Worm (Caenorhabditis elegans): ENCODE results near the gene srm-1.

- TF ChIP-seq ztf-11 (tag; optimal IDR thresholded peaks at IDR 0.05) (no peak), sptf-1 (tag; optimal IDR thresholded peaks at IDR 0.05) (no peak), blmp-1 (tag; optimal IDR thresholded peaks at IDR 0.05) (no peak), cnd-1 (tag; optimal IDR thresholded peaks at IDR 0.05) (no peak), snpc-4 (tag; optimal IDR thresholded peaks at IDR 0.05) (no peak), lin-13 (tag; optimal IDR thresholded peaks at IDR 0.05) (no peak), unc-62 (GFP tag; optimal IDR thresholded peaks at IDR 0.05) (no peak), unc-39 (tag; optimal IDR thresholded peaks at IDR 0.05) (no peak), mab-5 (tag; optimal IDR thresholded peaks at IDR 0.05) (no peak), nhr-237 (tag; optimal IDR thresholded peaks at IDR 0.05) (no peak)
These were observed 43.7 kb downstream of the srm-1 start, which contains the start of gene msp-55 for ce11 chrIV:5055964-5056588.
